Worm (Caenorhabditis elegans): Measurements from ENCODE around the gene C24H10.4.

ce11 chrX:5102338-5102737 lies 43.3 kb upstream of the C24H10.4 start:
- TF ChIP-seq efl-3 (GFP tag; optimal IDR thresholded peaks at IDR 0.05) (no peak), sup-37 (GFP tag; optimal IDR thresholded peaks at IDR 0.05) (no peak), aly-2 (tag; optimal IDR thresholded peaks at IDR 0.05) (no peak), fkh-8 (tag; optimal IDR thresholded peaks at IDR 0.05) (no peak)

All from whole organism, L1 larva.